Fruit fly (Drosophila melanogaster): ENCODE measurements around the gene CCKLR-17D3.

DNA sequence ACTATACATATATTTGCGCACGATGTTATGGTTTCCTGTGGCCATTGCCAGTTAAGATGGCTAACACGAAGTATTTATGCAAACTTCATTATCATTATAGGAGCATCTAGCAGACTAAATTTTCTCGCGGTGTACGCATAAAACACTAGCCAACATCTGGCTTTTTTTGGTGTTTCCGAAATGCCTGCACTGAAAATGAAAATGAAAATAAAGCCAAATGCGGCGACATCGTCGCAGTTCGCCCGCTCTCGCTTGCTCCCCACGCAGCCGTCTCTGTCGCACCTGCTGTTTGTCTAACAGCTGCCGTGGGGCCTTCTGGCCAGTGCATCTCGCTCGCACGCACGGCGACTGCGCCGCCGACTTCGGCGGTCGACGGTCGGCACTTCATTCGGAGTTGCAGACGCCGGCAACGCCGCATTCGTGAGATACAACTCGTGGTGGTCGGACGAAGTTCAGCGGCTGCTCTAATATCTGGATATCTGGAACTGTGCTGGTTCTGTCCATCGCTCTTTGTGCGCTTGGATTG lies 1.1 kb upstream of the CCKLR-17D3 start, which contains the start of gene CG6891:
- TF ChIP-seq CTCF (optimal IDR thresholded peaks at IDR 0.05), result peak; percentile 12 to 22
- TF ChIP-seq CG8478 (optimal IDR thresholded peaks at IDR 0.05), result no peak
